Worm (Caenorhabditis elegans): ENCODE results near the gene Y57G11C.3.
"Not testable (repeated sequence)": the region's sequence is repeated elsewhere in the genome, so short reads cannot be mapped to it uniquely, and the experiment has no call there.

The Y57G11C.3 gene

ce11 chrIV:14770663-14771062 is 2.7 kb downstream of the Y57G11C.3 start:
- TF ChIP-seq him-1 (tag; optimal IDR thresholded peaks at IDR 0.05) (no peak), dao-5 (tag; optimal IDR thresholded peaks at IDR 0.05) (no peak), W03F9.2 (tag; optimal IDR thresholded peaks at IDR 0.05) (no peak)

ce11 chrIV:14771325-14771724 is 3.3 kb downstream of the Y57G11C.3 start, which contains the start of gene degl-1:
degl-1 (minus strand) TSS chrIV:14771425.
- TF ChIP-seq W03F9.2 (tag; optimal IDR thresholded peaks at IDR 0.05) = no peak
- TF ChIP-seq dao-5 (tag; optimal IDR thresholded peaks at IDR 0.05) = no peak
- TF ChIP-seq him-1 (tag; optimal IDR thresholded peaks at IDR 0.05) = no peak

DNA sequence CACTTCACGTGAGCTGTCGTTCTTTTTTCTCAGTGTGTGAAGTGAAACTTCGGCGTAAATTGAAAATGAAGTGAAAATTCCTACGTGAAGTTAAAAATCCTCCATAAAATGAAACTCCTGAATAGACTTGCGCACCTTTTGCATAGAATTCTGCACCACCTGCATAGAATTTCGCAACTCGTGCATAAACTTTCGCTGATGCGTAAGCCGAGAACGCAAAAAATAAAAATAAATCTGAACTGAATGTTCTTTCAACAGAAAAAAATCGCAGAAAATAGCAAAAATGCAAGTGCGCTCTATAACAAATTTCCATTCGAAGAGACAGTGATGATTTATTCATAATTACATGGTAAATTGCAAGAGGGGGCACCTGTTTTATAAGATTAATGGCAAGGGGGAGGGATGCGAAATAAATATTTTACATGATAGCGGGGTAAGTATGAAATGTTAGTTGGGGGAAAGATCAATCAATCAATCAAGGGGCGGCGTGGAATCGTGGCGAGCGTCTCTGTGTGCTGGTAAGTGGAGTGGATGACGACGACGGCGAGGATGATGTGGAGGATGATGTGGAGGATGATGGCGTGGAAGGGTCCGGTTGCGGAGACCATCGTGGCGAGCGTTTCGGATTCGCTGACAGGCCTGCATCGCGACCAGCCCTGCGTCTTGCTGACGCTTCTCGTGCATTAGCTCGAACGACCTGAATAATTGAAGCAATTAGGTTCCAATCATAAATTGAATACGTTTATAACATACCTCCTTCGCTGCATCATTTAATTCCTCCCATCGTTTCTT is 5.5 kb downstream of the Y57G11C.3 start, which contains the start of gene Y57G11C.36:
Gene Y57G11C.36 (minus strand): TSS at position 502 of the 792 bp plus-strand sequence.
- no peak for TF ChIP-seq W03F9.2 (tag; optimal IDR thresholded peaks at IDR 0.05)
- no peak for TF ChIP-seq dao-5 (tag; optimal IDR thresholded peaks at IDR 0.05)
- no peak for TF ChIP-seq him-1 (tag; optimal IDR thresholded peaks at IDR 0.05)

DNA sequence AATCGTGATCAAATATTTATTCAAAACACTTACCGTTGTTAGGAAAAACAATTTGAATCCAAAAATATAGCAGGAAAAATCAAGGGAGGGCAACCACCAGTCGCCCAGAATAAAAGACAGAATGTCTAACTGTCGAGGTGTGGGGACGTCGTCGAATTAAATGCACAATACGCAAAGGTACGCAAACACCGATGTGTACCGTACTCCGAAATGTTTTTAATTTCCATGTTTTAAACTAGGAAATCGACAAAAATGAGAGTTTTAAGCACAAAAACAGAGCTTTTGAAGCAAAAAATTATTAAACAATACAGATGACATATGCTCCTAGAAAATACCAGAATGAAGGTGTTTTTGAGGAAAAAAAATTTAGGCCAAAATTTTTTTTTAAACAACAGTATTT is 6.5 kb downstream of the Y57G11C.3 start, which contains the start of gene Y57G11C.51:
Gene Y57G11C.51 (minus strand): TSS at position 101 of the 400 bp plus-strand sequence.
- not testable (repeated sequence) for TF ChIP-seq dao-5, him-1, W03F9.2 (tag; optimal IDR thresholded peaks at IDR 0.05)

DNA sequence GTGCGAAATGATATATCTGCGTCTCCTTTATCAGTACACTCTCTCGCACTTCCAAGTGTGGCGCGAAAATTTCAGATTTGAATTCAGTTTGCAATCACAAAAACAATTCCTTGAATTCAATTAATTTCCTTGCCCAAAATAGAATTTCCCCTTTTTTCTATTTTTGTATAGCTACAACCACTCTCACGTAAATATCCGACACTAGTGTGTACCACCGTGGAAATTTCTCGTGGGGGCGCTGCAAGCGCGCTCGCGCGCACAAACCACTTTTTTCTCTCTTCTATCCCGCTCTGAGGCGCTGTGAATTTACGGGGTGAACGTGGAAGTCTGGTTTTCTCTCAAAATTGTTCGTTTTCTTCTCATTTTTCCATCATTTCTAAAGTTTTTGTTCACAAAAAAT is 13.5 kb downstream of the Y57G11C.3 start, which contains the start of gene Y57G11C.8:
Gene Y57G11C.8 (plus strand): TSS at position 301 of the 400 bp plus-strand sequence.
- TF ChIP-seq him-1 (tag; optimal IDR thresholded peaks at IDR 0.05) (no peak), W03F9.2 (tag; optimal IDR thresholded peaks at IDR 0.05) (no peak), dao-5 (tag; optimal IDR thresholded peaks at IDR 0.05) (no peak)

- TF ChIP-seq W03F9.2 (tag; optimal IDR thresholded peaks at IDR 0.05) (no peak), dao-5 (tag; optimal IDR thresholded peaks at IDR 0.05) (no peak), him-1 (tag; optimal IDR thresholded peaks at IDR 0.05) (no peak)
Observed at ce11 chrIV:14782211-14782610, 14.2 kb downstream of the Y57G11C.3 start, which contains the start of gene Y57G11C.1130. Y57G11C.1130 (plus strand) TSS chrIV:14782511.

DNA sequence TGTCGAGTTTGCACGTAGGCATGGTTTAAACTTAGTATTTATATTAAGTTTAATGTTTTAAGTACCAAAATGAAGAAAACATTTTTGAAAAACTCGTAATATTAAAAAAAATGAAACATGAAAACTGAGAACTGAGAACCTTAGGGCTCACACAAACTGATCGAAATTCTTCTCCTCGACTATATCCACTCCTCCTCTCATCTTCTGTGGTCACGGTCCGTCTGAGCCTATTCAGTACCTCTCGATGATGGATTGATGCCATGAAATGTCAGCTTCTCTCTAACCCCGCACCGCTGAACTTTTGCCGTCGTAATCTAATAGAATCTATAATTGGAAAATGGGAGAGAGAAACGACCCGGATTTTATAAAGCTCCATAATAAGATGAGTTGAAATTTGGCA is 16.5 kb downstream of the Y57G11C.3 start, which contains the start of gene nlp-56:
Gene nlp-56 (minus strand): TSS at position 257 of the 400 bp plus-strand sequence.
- TF ChIP-seq him-1 (tag; optimal IDR thresholded peaks at IDR 0.05) (no peak), W03F9.2 (tag; optimal IDR thresholded peaks at IDR 0.05) (no peak), dao-5 (tag; optimal IDR thresholded peaks at IDR 0.05) (no peak)

- peak; percentile 44 for TF ChIP-seq him-1 (tag; optimal IDR thresholded peaks at IDR 0.05)
- no peak for TF ChIP-seq W03F9.2 (tag; optimal IDR thresholded peaks at IDR 0.05)
Observed at ce11 chrIV:14786374-14787136, 18.6 kb downstream of the Y57G11C.3 start, which contains the start of gene melo-1. melo-1 (plus strand) TSS chrIV:14787031.

- TF ChIP-seq him-1 (tag; optimal IDR thresholded peaks at IDR 0.05) (no peak), dao-5 (tag; optimal IDR thresholded peaks at IDR 0.05) (no peak), W03F9.2 (tag; optimal IDR thresholded peaks at IDR 0.05) (no peak)
Observed at ce11 chrIV:14790579-14790978, 22.6 kb downstream of the Y57G11C.3 start.

DNA sequence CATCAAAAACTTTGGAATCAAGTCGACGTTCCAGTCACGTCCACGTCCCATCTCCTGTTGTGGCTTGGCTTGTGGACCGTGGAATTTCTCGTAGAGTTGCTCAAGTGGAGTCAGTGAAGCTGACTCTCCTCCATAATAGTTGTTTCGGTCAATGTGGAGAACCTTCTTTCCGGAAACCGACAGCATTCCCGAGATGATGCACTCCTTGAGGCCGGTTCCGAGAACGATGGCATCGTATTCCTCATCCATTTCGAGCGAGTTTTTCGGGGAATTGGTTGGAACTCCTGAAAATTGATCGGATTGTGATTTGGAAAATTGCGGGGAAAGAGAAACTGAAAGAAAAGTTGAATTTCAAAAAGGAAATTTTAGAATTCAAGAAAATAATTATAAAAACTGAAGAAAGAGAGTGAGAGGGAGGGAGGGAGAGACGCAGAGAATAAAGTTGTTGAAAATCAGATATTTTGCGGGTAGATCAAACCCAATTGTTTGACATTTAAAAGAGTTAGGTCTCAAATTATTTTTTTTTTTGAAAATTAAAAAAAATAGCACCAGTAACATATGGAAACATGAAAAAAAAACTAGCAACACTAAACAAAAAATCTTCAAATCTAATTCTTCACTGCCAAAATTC is 24.7 kb downstream of the Y57G11C.3 start, which contains the start of gene gdi-1:
Gene gdi-1 (minus strand): TSS at position 286 of the 631 bp plus-strand sequence.
- TF ChIP-seq him-1 (tag; optimal IDR thresholded peaks at IDR 0.05) = no peak
- TF ChIP-seq W03F9.2 (tag; optimal IDR thresholded peaks at IDR 0.05) = no peak
- TF ChIP-seq dao-5 (tag; optimal IDR thresholded peaks at IDR 0.05) = no peak

ce11 chrIV:14793900-14794624 is 26.1 kb downstream of the Y57G11C.3 start:
- no peak for TF ChIP-seq W03F9.2 (tag; optimal IDR thresholded peaks at IDR 0.05)
- peak; percentile 26 for TF ChIP-seq him-1 (tag; optimal IDR thresholded peaks at IDR 0.05)

DNA sequence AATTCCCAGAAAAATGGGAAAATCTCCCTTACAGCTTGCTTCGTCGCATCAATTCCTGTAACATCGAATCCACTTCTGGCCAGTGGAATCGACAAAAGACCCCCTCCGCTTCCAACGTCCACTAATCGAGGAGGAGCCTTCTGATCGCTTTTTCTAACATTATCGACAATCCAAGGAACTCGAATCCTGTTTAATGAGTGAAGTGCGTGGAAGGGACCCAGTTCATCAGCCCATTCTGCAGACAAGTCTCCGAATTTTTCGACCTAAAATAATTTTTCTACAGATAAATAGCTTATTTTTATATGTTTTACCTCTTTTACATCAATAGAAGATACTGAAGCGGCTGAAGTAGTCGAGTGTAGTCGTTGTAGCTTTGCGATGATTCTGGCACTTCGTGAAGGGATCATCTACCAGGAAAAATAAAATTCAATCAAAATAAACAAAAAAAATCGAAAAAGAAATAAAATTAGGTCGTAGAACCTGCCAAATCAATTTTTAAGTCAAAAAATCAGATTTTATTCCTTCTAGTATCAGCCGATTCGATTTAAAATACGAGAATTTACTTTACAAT is 28.0 kb downstream of the Y57G11C.3 start, which contains the start of gene coq-3:
Gene coq-3 (minus strand): TSS at position 407 of the 571 bp plus-strand sequence.
- TF ChIP-seq him-1 (tag; optimal IDR thresholded peaks at IDR 0.05) = no peak
- no peak for TF ChIP-seq dao-5 (tag; optimal IDR thresholded peaks at IDR 0.05)
- TF ChIP-seq W03F9.2 (tag; optimal IDR thresholded peaks at IDR 0.05) = no peak
